Worm (Caenorhabditis elegans): ENCODE results near the gene F45G2.9.
A peak's percentile ranks its signal among the peaks of the same experiment; 100 is the strongest.

DNA sequence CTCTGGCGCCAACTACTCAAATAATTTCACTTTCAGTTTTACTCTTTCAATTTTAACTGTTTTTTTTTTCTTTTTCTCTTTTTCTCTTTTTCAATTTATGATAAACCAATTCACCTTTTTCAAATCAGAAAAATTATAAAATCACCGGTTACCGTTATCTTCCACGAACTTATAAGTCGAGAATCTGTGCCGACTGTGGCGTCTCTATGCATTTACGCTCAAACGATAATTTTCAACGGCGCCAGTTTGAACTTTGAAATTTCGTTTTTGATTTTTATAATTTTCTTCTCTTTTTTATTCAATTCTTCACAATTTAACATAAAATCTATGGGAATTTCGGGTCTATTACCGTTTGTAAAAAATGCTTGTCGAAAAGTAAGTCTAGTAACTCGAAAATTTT is 13.3 kb downstream of the F45G2.9 start, which contains the start of gene exo-1:
- no peak for TF ChIP-seq hlh-15 (tag; optimal IDR thresholded peaks at IDR 0.05)
- peak; percentile 56 for TF ChIP-seq ets-4 (tag; optimal IDR thresholded peaks at IDR 0.05)
- TF ChIP-seq che-1 (tag; optimal IDR thresholded peaks at IDR 0.05) = no peak
- no peak for TF ChIP-seq syd-9 (tag; optimal IDR thresholded peaks at IDR 0.05)
- no peak for TF ChIP-seq ceh-19 (GFP tag; optimal IDR thresholded peaks at IDR 0.05)
- no peak for TF ChIP-seq fkh-6 (tag; optimal IDR thresholded peaks at IDR 0.05)
- no peak for TF ChIP-seq pat-9 (tag; optimal IDR thresholded peaks at IDR 0.05)
- no peak for TF ChIP-seq nfya-1 (tag; optimal IDR thresholded peaks at IDR 0.05)
- TF ChIP-seq tbx-7 (tag; optimal IDR thresholded peaks at IDR 0.05) = no peak
- no peak for TF ChIP-seq nhr-11 (tag; optimal IDR thresholded peaks at IDR 0.05)
- no peak for TF ChIP-seq F13H6.1 (tag; optimal IDR thresholded peaks at IDR 0.05)
- TF ChIP-seq ama-1 (optimal IDR thresholded peaks at IDR 0.05) = no peak
- no peak for TF ChIP-seq pax-1 (tag; optimal IDR thresholded peaks at IDR 0.05)

All from whole organism, late embryonic.